Fruit fly (Drosophila melanogaster): ENCODE results near the gene CG9588.

Gene CG9588

DNA sequence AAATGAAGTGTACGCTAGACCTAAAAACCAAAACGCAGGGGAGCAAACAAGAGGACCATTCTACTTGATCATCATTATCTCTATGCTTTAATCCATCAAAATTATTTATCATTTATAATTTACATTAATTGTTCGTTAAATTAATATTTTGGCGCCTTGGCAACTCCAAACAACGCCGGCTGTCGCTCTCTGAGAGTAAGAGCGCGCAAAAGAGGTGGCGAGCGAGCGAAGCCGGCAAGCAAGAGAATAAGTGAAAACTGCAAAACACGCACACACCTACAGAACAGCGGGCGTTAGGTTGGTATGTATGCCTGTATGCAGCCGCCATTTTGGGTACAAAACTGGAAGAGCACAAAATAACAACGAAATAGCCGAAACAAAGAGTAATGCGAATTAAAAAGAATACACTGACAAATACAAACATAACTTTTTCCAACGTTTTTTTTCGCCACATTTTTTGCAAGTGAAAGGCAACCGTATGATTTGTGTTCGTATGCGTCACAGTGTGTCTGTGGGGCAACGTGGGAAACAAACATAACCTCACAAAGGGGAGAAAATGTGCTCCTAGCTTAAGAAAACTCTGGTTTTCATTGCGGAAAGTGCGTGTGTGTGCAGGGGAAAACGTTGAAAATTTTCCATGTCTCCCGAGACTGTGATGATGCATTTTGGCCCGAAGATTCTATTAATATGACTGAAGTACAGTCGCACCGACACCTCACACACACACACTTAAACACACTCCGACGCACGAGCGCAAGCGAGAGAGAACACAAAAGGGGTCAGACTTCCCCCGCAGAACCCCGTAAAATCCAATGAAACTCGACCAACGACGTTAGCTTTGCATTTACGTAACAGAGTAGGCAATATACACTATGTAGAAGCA is 31.5 kb downstream of the CG9588 start (continued):
- TF ChIP-seq odd (GFP tag; optimal IDR thresholded peaks at IDR 0.05): peak; percentile 43
- TF ChIP-seq hkb (optimal IDR thresholded peaks at IDR 0.05): no peak
- peak; percentile 59 for TF ChIP-seq hkb (GFP tag; IDR thresholded peaks at IDR 0.05)
- TF ChIP-seq Atf6 (GFP tag; IDR thresholded peaks at IDR 0.05): peak; percentile 59; the same call in 1 of the 2 replicates
- TF ChIP-seq Lpt (GFP tag; optimal IDR thresholded peaks at IDR 0.05): no peak
- no peak for TF ChIP-seq chm (GFP tag; IDR thresholded peaks at IDR 0.05)
- TF ChIP-seq az2 (GFP tag; optimal IDR thresholded peaks at IDR 0.05): peak; percentile 22
- peak; percentile 6; the same call in 1 of the 2 replicates for TF ChIP-seq esg (GFP tag; conservative IDR thresholded peaks at IDR 0.05)
- peak; percentile 5 for TF ChIP-seq nerfin-1 (tag; optimal IDR thresholded peaks at IDR 0.05)
- peak; percentile 47 for TF ChIP-seq BtbVII (GFP tag; optimal IDR thresholded peaks at IDR 0.05)
- TF ChIP-seq tup (GFP tag; optimal IDR thresholded peaks at IDR 0.05): peak; percentile 18
- peak; percentile 41 for TF ChIP-seq sug (tag; optimal IDR thresholded peaks at IDR 0.05)
- peak; percentile 59 for TF ChIP-seq CG6813 (GFP tag; optimal IDR thresholded peaks at IDR 0.05)
- peak; percentile 92 for TF ChIP-seq CG9437 (GFP tag; optimal IDR thresholded peaks at IDR 0.05)
- TF ChIP-seq sim (GFP tag; IDR thresholded peaks at IDR 0.05): 0 out of 2 replicates have a peak, but pooled peaks have one; percentile 5
- TF ChIP-seq CG10543 (GFP tag; optimal IDR thresholded peaks at IDR 0.05): peak; percentile 19
- peak; percentile 83 for TF ChIP-seq YL-1 (GFP tag; optimal IDR thresholded peaks at IDR 0.05)
- no peak for TF ChIP-seq Dip3 (GFP tag; optimal IDR thresholded peaks at IDR 0.05)
- peak; percentile 52; the same call in 2 of the 3 replicates for TF ChIP-seq CG34224 (GFP tag; IDR thresholded peaks at IDR 0.05; ENCODE audit: partially characterized antibody)
- TF ChIP-seq Dll (GFP tag; IDR thresholded peaks at IDR 0.05; ENCODE audit: partially characterized antibody): peak; percentile 43; the same call in 1 of the 4 replicates
- TF ChIP-seq CG13296 (GFP tag; optimal IDR thresholded peaks at IDR 0.05): peak; percentile 27
- peak; percentile 70; the same call in 2 of the 3 replicates for TF ChIP-seq ci (GFP tag; IDR thresholded peaks at IDR 0.05)
- peak; percentile 68; the same call in 1 of the 3 replicates for TF ChIP-seq row (GFP tag; IDR thresholded peaks at IDR 0.05)
- TF ChIP-seq ewg (GFP tag; optimal IDR thresholded peaks at IDR 0.05): no peak
- no peak for TF ChIP-seq CG9727 (GFP tag; optimal IDR thresholded peaks at IDR 0.05)
- no peak for TF ChIP-seq gfzf (GFP tag; optimal IDR thresholded peaks at IDR 0.05)
- peak; percentile 33 for TF ChIP-seq CG10267 (tag; optimal IDR thresholded peaks at IDR 0.05)
- TF ChIP-seq CG14014 (GFP tag; IDR thresholded peaks at IDR 0.05): peak; percentile 53; the same call in 1 of the 2 replicates
- peak; percentile 29 for TF ChIP-seq CG15601 (tag; optimal IDR thresholded peaks at IDR 0.05)
- peak; percentile 50 for TF ChIP-seq CG17829 (tag; optimal IDR thresholded peaks at IDR 0.05)
- no peak for TF ChIP-seq nerfin-2 (GFP tag; IDR thresholded peaks at IDR 0.05; ENCODE audit: partially characterized antibody)
- no peak for TF ChIP-seq Bdp1 (GFP tag; optimal IDR thresholded peaks at IDR 0.05)
- TF ChIP-seq CG3995 (GFP tag; optimal IDR thresholded peaks at IDR 0.05): no peak
- peak in 1 of 2 experiments; percentile 84 for TF ChIP-seq Pdp1 (GFP tag; optimal IDR thresholded peaks at IDR 0.05)
- peak; percentile 61 for TF ChIP-seq nom (GFP tag; optimal IDR thresholded peaks at IDR 0.05)
- peak; percentile 59 for TF ChIP-seq CG13424 (tag; optimal IDR thresholded peaks at IDR 0.05)
- TF ChIP-seq CG32767 (GFP tag; IDR thresholded peaks at IDR 0.05): peak; percentile 63
- peak; percentile 59; the same call in 1 of the 2 replicates for TF ChIP-seq Xrp1 (GFP tag; IDR thresholded peaks at IDR 0.05)
- peak; percentile 74 for TF ChIP-seq Fer1 (GFP tag; optimal IDR thresholded peaks at IDR 0.05)
- TF ChIP-seq CG30403 (GFP tag; optimal IDR thresholded peaks at IDR 0.05): peak; percentile 30
- TF ChIP-seq sens (GFP tag): peak; percentile 7
- TF ChIP-seq Asciz (GFP tag; optimal IDR thresholded peaks at IDR 0.05): peak; percentile 27
- TF ChIP-seq CG10147 (GFP tag; optimal IDR thresholded peaks at IDR 0.05): peak; percentile 43
- TF ChIP-seq CG12391 (tag; optimal IDR thresholded peaks at IDR 0.05): peak; percentile 42
- TF ChIP-seq CG6254 (GFP tag; optimal IDR thresholded peaks at IDR 0.05): peak; percentile 23
- TF ChIP-seq sc (optimal IDR thresholded peaks at IDR 0.05): no peak
- TF ChIP-seq sc (GFP tag; optimal IDR thresholded peaks at IDR 0.05): no peak
- TF ChIP-seq Dref (GFP tag; IDR thresholded peaks at IDR 0.05): no peak
